Worm (Caenorhabditis elegans) whole organism, L1 larva: ENCODE results near the gene C13A2.10.

Experiments used
- Y116A8C.19 ChIP-seq: sonication (generic microtip); optimal IDR thresholded peaks from 2 replicates; lab custom pipeline; 2016; ENCODE audit warnings: missing compliant biosample characterization, missing genetic modification characterization, borderline replicate concordance
- blmp-1 ChIP-seq: fragments of 150-350 bp; optimal IDR thresholded peaks from 2 replicates; lab custom pipeline; 2014; ENCODE audit warnings: missing biosample characterization, missing genetic modification characterization
- egl-13 ChIP-seq: sonication (generic microtip); optimal IDR thresholded peaks from 2 replicates; lab custom pipeline; 2016; ENCODE audit warnings: missing genotype, missing genetic modification reagents, missing genetic modification characterization, missing compliant biosample characterization
- egl-27 ChIP-seq, 2 experiments: fragments of 150-350 bp in 1 of 2; sonication (generic microtip); optimal IDR thresholded peaks; 3 replicates each; lab custom pipeline; 2017 to 2018; ENCODE audit warnings: missing biosample characterization in 2 of 2, missing genetic modification characterization in 2 of 2, missing genetic modification reagents in 2 of 2
- elt-3 ChIP-seq, 6 experiments: fragments of 150-350 bp in 1 of 6; sonication (generic microtip); optimal IDR thresholded peaks; 2 replicates each; lab custom pipeline; 2017 to 2018; ENCODE audit warnings: missing biosample characterization in 6 of 6, missing genetic modification characterization in 6 of 6, inconsistent platforms in 1 of 6
- jun-1 ChIP-seq: fragments of 150-350 bp; optimal IDR thresholded peaks from 2 replicates; lab custom pipeline; 2014; ENCODE audit warnings: missing biosample characterization, missing genetic modification reagents, missing genetic modification characterization
- nhr-19 ChIP-seq: fragments of 200-800 bp; sonication (Bioruptor generic); conservative IDR thresholded peaks from 2 replicates; pipeline ENCODE4 v1.3.6; 2022; ENCODE audit warnings: missing genetic modification characterization, missing compliant biosample characterization
- nhr-237 ChIP-seq: fragments of 150-350 bp; optimal IDR thresholded peaks from 2 replicates; lab custom pipeline; 2014; ENCODE audit warnings: missing biosample characterization, missing genetic modification characterization
- nhr-28 ChIP-seq: fragments of 150-350 bp; optimal IDR thresholded peaks from 2 replicates; lab custom pipeline; 2014; ENCODE audit warnings: missing biosample characterization, missing genetic modification characterization
- nhr-47 ChIP-seq: sonication (generic microtip); optimal IDR thresholded peaks from 2 replicates; lab custom pipeline; 2016; ENCODE audit warnings: mild to moderate bottlenecking, missing genetic modification characterization, moderate library complexity, missing compliant biosample characterization
- nhr-90 ChIP-seq: sonication (generic microtip); optimal IDR thresholded peaks from 2 replicates; lab custom pipeline; 2016; ENCODE audit warnings: mild to moderate bottlenecking, missing genetic modification characterization, missing compliant biosample characterization; ENCODE audit not compliant: poor library complexity
- sptf-1 ChIP-seq: fragments of 150-350 bp; optimal IDR thresholded peaks from 2 replicates; lab custom pipeline; 2014; ENCODE audit warnings: missing biosample characterization, missing genetic modification characterization
- unc-98 ChIP-seq: fragments of 200-800 bp; sonication (Bioruptor generic); IDR thresholded peaks from 2 replicates; pipeline ENCODE4 v1.3.6; 2022; ENCODE audit warnings: missing genetic modification characterization, missing compliant biosample characterization
- ztf-11 ChIP-seq, 2 experiments: sonication (generic microtip); optimal IDR thresholded peaks; 2 replicates each; lab custom pipeline; 2016 to 2017; ENCODE audit warnings: missing genetic modification characterization in 2 of 2, missing biosample characterization in 1 of 2, missing compliant biosample characterization in 1 of 2

ce11 chrV:7266021-7266420 lies 8.9 kb downstream of the C13A2.10 start, which contains the start of gene C13A2.7:
- TF ChIP-seq blmp-1 (tag; lab: Kevin White, UChicago) (no peak), Y116A8C.19 (tag; lab: Kevin White, UChicago) (no peak), nhr-19 (GFP tag; lab: Robert Waterston, UW) (no peak), unc-98 (GFP tag; lab: Robert Waterston, UW) (no peak), egl-27 (tag; optimal IDR thresholded peaks at IDR 0.05; lab: Kevin White, UChicago) (no peak), elt-3 (tag; optimal IDR thresholded peaks at IDR 0.05; lab: Kevin White, UChicago) (no peak), nhr-90 (no peak), nhr-28 (no peak), ztf-11 (tag; optimal IDR thresholded peaks at IDR 0.05; lab: Kevin White, UChicago) (no peak), nhr-237 (tag; lab: Kevin White, UChicago) (no peak), sptf-1 (tag; lab: Kevin White, UChicago) (no peak), egl-13 (tag; lab: Kevin White, UChicago) (no peak), jun-1 (tag; lab: Kevin White, UChicago) (no peak), nhr-47 (tag; lab: Kevin White, UChicago) (no peak)
